Worm (Caenorhabditis elegans) whole organism, L4 larva: ENCODE data around the gene idpp-5.

ENCODE experiments used
- R02D3.7 ChIP-seq: fragments of 150-350 bp; sonication (generic microtip); optimal IDR thresholded peaks from 3 replicates; lab custom pipeline; 2014; ENCODE audit warnings: missing biosample characterization, missing genetic modification characterization
- ZK546.5 ChIP-seq, 2 experiments: sonication (generic microtip); optimal IDR thresholded peaks; 2 replicates each; lab custom pipeline; 2017; ENCODE audit warnings: missing biosample characterization in 2 of 2, missing genetic modification characterization in 2 of 2
- madf-9 ChIP-seq: fragments of 200-800 bp; sonication (Bioruptor generic); conservative IDR thresholded peaks from 2 replicates; pipeline ENCODE4 v1.3.6; 2022; ENCODE audit warnings: missing genetic modification reagents, missing genetic modification characterization, missing compliant biosample characterization
- nhr-25 ChIP-seq: sonication (generic microtip); optimal IDR thresholded peaks from 2 replicates; lab custom pipeline; 2017; ENCODE audit warnings: missing genetic modification characterization, mild to moderate bottlenecking, missing compliant biosample characterization, antibody characterized with exemption, moderate library complexity, borderline replicate concordance; ENCODE audit not compliant: insufficient read depth
- nhr-76 ChIP-seq: fragments of 150-350 bp; optimal IDR thresholded peaks from 2 replicates; lab custom pipeline; 2014; ENCODE audit warnings: missing biosample characterization, missing genetic modification characterization
- nhr-77 ChIP-seq: fragments of 150-350 bp; optimal IDR thresholded peaks from 2 replicates; lab custom pipeline; 2014; ENCODE audit warnings: missing biosample characterization, missing genetic modification characterization
- pha-4 ChIP-seq, 2 experiments: fragments of 150-350 bp in 1 of 2; fragments of 200-800 bp in 1 of 2; sonication (Bioruptor generic) in 1 of 2; IDR thresholded peaks in 1 of 2; optimal IDR thresholded peaks in 1 of 2; 2 replicates each; pipeline versions ENCODE4 v1.3.6 to Lab custom; 2014 to 2022; ENCODE audit warnings: missing genetic modification characterization in 2 of 2, missing genetic modification reagents in 2 of 2, missing biosample characterization in 1 of 2, missing compliant biosample characterization in 1 of 2
- sdz-12 ChIP-seq: fragments of 200-800 bp; sonication (Bioruptor generic); optimal IDR thresholded peaks from 2 replicates; lab custom pipeline; 2018; ENCODE audit warnings: mild to moderate bottlenecking, missing genetic modification characterization, missing compliant biosample characterization
- snpc-4 ChIP-seq: fragments of 150-350 bp; optimal IDR thresholded peaks from 2 replicates; lab custom pipeline; 2014; ENCODE audit warnings: missing biosample characterization, missing genetic modification characterization
- unc-62 ChIP-seq, 3 experiments: fragments of 150-350 bp in 1 of 3; sonication (generic microtip); optimal IDR thresholded peaks in 2 of 3; peaks in 1 of 3; 1 replicate in 1 of 3; 2 replicates in 2 of 3; lab custom pipeline; 2014 to 2017; ENCODE audit warnings: missing biosample characterization in 3 of 3, missing genetic modification characterization in 3 of 3, missing genetic modification reagents in 3 of 3, missing genotype in 1 of 3

ce11 chrX:3814827-3815226 is 22.2 kb upstream of the idpp-5 start:
- TF ChIP-seq nhr-76 (tag; lab: Kevin White, UChicago), result no peak
- no peak for TF ChIP-seq ZK546.5 (tag; optimal IDR thresholded peaks at IDR 0.05; lab: Kevin White, UChicago)
- TF ChIP-seq pha-4 (GFP tag; IDR thresholded peaks at IDR 0.05; lab: Robert Waterston, UW), result no peak
- TF ChIP-seq pha-4 (tag; optimal IDR thresholded peaks at IDR 0.05; lab: Kevin White, UChicago), result no peak
- no peak for TF ChIP-seq nhr-25 (tag; lab: Kevin White, UChicago)
- no peak for TF ChIP-seq unc-62 (GFP tag; optimal IDR thresholded peaks at IDR 0.05 in 1 of 2; lab: Kevin White, UChicago)
- no peak for TF ChIP-seq unc-62 (tag; optimal IDR thresholded peaks at IDR 0.05; lab: Kevin White, UChicago)
- no peak for TF ChIP-seq madf-9 (GFP tag; lab: Robert Waterston, UW)
- TF ChIP-seq snpc-4 (tag; lab: Kevin White, UChicago), result no peak
- no peak for TF ChIP-seq sdz-12 (GFP tag; lab: Kevin White, UChicago)
- no peak for TF ChIP-seq R02D3.7 (tag; lab: Kevin White, UChicago)
- TF ChIP-seq nhr-77 (tag; lab: Kevin White, UChicago), result peak; percentile 20
